Fruit fly (Drosophila melanogaster) whole organism, wandering third instar larva: ENCODE measurements around the gene Sbds.

ENCODE experiments used
- CG9705 ChIP-seq: fragments of 200-800 bp; sonication (Bioruptor generic); optimal IDR thresholded peaks from 2 replicates; lab custom pipeline; 2018; ENCODE audit warnings: missing biosample characterization, mild to moderate bottlenecking, missing genetic modification characterization
- N ChIP-seq: fragments of >200 bp; optimal IDR thresholded peaks from 2 replicates; lab custom pipeline; 2018; ENCODE audit warnings: missing biosample characterization, missing external identifiers, missing genetic modification characterization
- OdsH ChIP-seq: fragments of 200-800 bp; sonication (Bioruptor generic); optimal IDR thresholded peaks from 2 replicates; lab custom pipeline; 2016; ENCODE audit warnings: missing biosample characterization, mild to moderate bottlenecking, missing genetic modification characterization
- Sp1 ChIP-seq: fragments of 200-800 bp; sonication (Bioruptor generic); optimal IDR thresholded peaks from 3 replicates; lab custom pipeline; 2019; ENCODE audit warnings: missing biosample characterization, mild to moderate bottlenecking, missing genetic modification characterization, moderate library complexity
- brk ChIP-seq: fragments of 200-800 bp; sonication (Bioruptor generic); optimal IDR thresholded peaks from 2 replicates; lab custom pipeline; 2016; ENCODE audit warnings: missing biosample characterization, mild to moderate bottlenecking, missing genetic modification characterization
- fru ChIP-seq: fragments of 200-800 bp; sonication (Bioruptor generic); optimal IDR thresholded peaks from 3 replicates; lab custom pipeline; 2016; ENCODE audit warnings: missing biosample characterization, mild to moderate bottlenecking, missing genetic modification characterization
- lola ChIP-seq: fragments of >200 bp; optimal IDR thresholded peaks from 2 replicates; lab custom pipeline; 2017; ENCODE audit warnings: missing biosample characterization, missing genetic modification characterization
- psq ChIP-seq: fragments of 200-800 bp; sonication (Bioruptor generic); optimal IDR thresholded peaks from 3 replicates; lab custom pipeline; 2017; ENCODE audit warnings: missing biosample characterization, mild to moderate bottlenecking, missing genetic modification characterization, moderate library complexity

dm6 chr3L:6777614-6778013 lies 24.9 kb downstream of the Sbds start:
- TF ChIP-seq Sp1 (GFP tag; lab: Kevin White, UChicago): no peak
- TF ChIP-seq psq (GFP tag; lab: Kevin White, UChicago): no peak
- TF ChIP-seq fru (GFP tag; lab: Kevin White, UChicago): no peak
- no peak for TF ChIP-seq CG9705 (GFP tag; lab: Kevin White, UChicago)
- no peak for TF ChIP-seq lola (GFP tag; lab: Kevin White, UChicago)
- no peak for TF ChIP-seq OdsH (GFP tag; lab: Kevin White, UChicago)
- no peak for TF ChIP-seq N (GFP tag; lab: Kevin White, UChicago)
- no peak for TF ChIP-seq brk
